Comparison of ENCODE assay signal across 1 fruit fly cellular context in the genomic region with DNA sequence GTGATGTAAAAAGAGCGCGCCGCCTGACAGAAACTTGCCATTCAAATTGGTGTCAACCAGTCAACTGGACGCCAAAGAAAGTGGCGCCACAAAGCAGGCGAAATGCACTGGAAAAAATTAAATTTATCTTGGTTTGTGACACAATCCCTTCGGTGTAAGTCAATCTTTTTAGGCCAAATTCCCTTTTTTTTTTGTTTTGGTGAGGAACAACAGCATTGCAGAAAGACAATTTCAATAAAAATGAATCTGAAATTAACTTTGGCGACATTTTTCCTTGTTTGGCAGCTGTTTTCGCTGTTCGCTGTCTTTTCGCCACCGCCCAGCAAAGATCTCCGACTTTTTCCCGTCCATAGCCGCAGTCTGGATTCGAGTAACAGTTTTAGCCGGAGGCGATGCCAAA.
TF ChIP-seq lines count a peak whose summit lies in the region.

No protein-coding gene starts in this region.

TF ChIP-seq in whole organism, prepupa, 60 proteins besides CTCF, POLR2A, EP300 and RAD21 (continued from another document):
- TF ChIP-seq topi (GFP tag; optimal IDR thresholded peaks at IDR 0.05; lab: Kevin White, UChicago) (no peak), CG34406 (GFP tag; optimal IDR thresholded peaks at IDR 0.05; lab: Kevin White, UChicago) (peak; percentile 7), CG6854 (GFP tag; optimal IDR thresholded peaks at IDR 0.05; lab: Kevin White, UChicago) (no peak), fd59A (GFP tag; optimal IDR thresholded peaks at IDR 0.05; lab: Kevin White, UChicago) (no peak), CG11902 (GFP tag; optimal IDR thresholded peaks at IDR 0.05; lab: Kevin White, UChicago) (no peak), spab (GFP tag; optimal IDR thresholded peaks at IDR 0.05; lab: Kevin White, UChicago) (no peak), CG3032 (tag; optimal IDR thresholded peaks at IDR 0.05; lab: Kevin White, UChicago) (no peak), dac (GFP tag; optimal IDR thresholded peaks at IDR 0.05; lab: Kevin White, UChicago) (peak; percentile 86), fd85E (GFP tag; optimal IDR thresholded peaks at IDR 0.05; lab: Kevin White, UChicago) (no peak), ss (GFP tag; optimal IDR thresholded peaks at IDR 0.05; lab: Kevin White, UChicago) (no peak), CG8119 (GFP tag; IDR thresholded peaks at IDR 0.05; lab: Robert Waterston, UW) (peak; percentile 77), fkh (GFP tag; optimal IDR thresholded peaks at IDR 0.05; lab: Kevin White, UChicago) (no peak), CG1621 (tag; optimal IDR thresholded peaks at IDR 0.05; lab: Kevin White, UChicago) (no peak), svp (GFP tag; lab: Kevin White, UChicago) (peak; percentile 51), CG4318 (GFP tag; optimal IDR thresholded peaks at IDR 0.05; lab: Kevin White, UChicago) (peak; percentile 77), dsx (GFP tag; optimal IDR thresholded peaks at IDR 0.05; lab: Kevin White, UChicago; ENCODE audit: poor library complexity, severe bottlenecking) (no peak), net (GFP tag; optimal IDR thresholded peaks at IDR 0.05; lab: Kevin White, UChicago) (peak; percentile 36), CG11762 (GFP tag; optimal IDR thresholded peaks at IDR 0.05; lab: Kevin White, UChicago; ENCODE audit: insufficient read depth) (no peak)
